Worm (Caenorhabditis elegans) whole organism, young adult: ENCODE data around the gene C17H11.5.

Experiments
- D2030.7 ChIP-seq: fragments of 200-800 bp; sonication (Bioruptor generic); IDR thresholded peaks from 2 replicates; pipeline ENCODE4 v1.3.6; 2022; ENCODE audit warnings: missing genetic modification reagents, missing genetic modification characterization, missing compliant biosample characterization
- F33H1.4 ChIP-seq: fragments of 200-800 bp; sonication (Bioruptor generic); IDR thresholded peaks from 2 replicates; pipeline ENCODE4 v1.3.6; 2022; ENCODE audit warnings: missing genetic modification reagents, missing genetic modification characterization, missing compliant biosample characterization
- F37B4.10 ChIP-seq: fragments of 200-800 bp; sonication (Bioruptor generic); IDR thresholded peaks from 2 replicates; pipeline ENCODE4 v1.3.6; 2022; ENCODE audit warnings: missing genetic modification characterization, missing compliant biosample characterization
- F39B2.1 ChIP-seq: fragments of 200-800 bp; sonication (Bioruptor generic); IDR thresholded peaks from 2 replicates; pipeline ENCODE4 v1.3.6; 2022; ENCODE audit warnings: missing genetic modification reagents, missing genetic modification characterization, missing compliant biosample characterization
- F57C9.4 ChIP-seq: sonication (generic microtip); optimal IDR thresholded peaks from 2 replicates; lab custom pipeline; 2017; ENCODE audit warnings: mild to moderate bottlenecking, missing genetic modification characterization, missing compliant biosample characterization
- K11D2.4 ChIP-seq: fragments of 200-800 bp; sonication (Bioruptor generic); IDR thresholded peaks from 2 replicates; pipeline ENCODE4 v1.3.6; 2022; ENCODE audit warnings: missing genetic modification reagents, missing genetic modification characterization, missing compliant biosample characterization
- K12H6.12 ChIP-seq: fragments of 200-800 bp; sonication (Bioruptor generic); optimal IDR thresholded peaks from 2 replicates; lab custom pipeline; 2018; ENCODE audit warnings: mild to moderate bottlenecking, missing genetic modification characterization, missing compliant biosample characterization
- cebp-2 ChIP-seq: fragments of 200-800 bp; sonication (Bioruptor generic); IDR thresholded peaks from 2 replicates; pipeline ENCODE4 v1.3.6; 2022; ENCODE audit warnings: missing genetic modification characterization, missing compliant biosample characterization
- ceh-100 ChIP-seq: fragments of 200-800 bp; sonication (Bioruptor generic); IDR thresholded peaks from 2 replicates; pipeline ENCODE4 v1.3.6; 2022; ENCODE audit warnings: missing genetic modification reagents, missing genetic modification characterization, missing compliant biosample characterization
- ceh-27 ChIP-seq: fragments of 200-800 bp; sonication (Bioruptor generic); optimal IDR thresholded peaks from 2 replicates; lab custom pipeline; 2018; ENCODE audit warnings: mild to moderate bottlenecking, missing genetic modification characterization, moderate library complexity, missing compliant biosample characterization
- ceh-40 ChIP-seq: fragments of 200-800 bp; sonication (Bioruptor generic); IDR thresholded peaks from 2 replicates; pipeline ENCODE4 v1.3.6; 2022; ENCODE audit warnings: missing genetic modification characterization, missing compliant biosample characterization
- ceh-58 ChIP-seq: fragments of 200-800 bp; sonication (Bioruptor generic); IDR thresholded peaks from 2 replicates; pipeline ENCODE4 v1.3.6; 2022; ENCODE audit warnings: missing genetic modification characterization, missing compliant biosample characterization
- chd-7 ChIP-seq: sonication (generic microtip); optimal IDR thresholded peaks from 2 replicates; lab custom pipeline; 2016; ENCODE audit warnings: mild to moderate bottlenecking, missing genetic modification characterization, moderate library complexity, missing compliant biosample characterization
- egl-18 ChIP-seq: fragments of 200-800 bp; sonication (Bioruptor generic); IDR thresholded peaks from 2 replicates; pipeline ENCODE4 v1.3.6; 2022; ENCODE audit warnings: missing genetic modification reagents, missing genetic modification characterization, missing compliant biosample characterization
- egl-44 ChIP-seq: fragments of 200-800 bp; sonication (Bioruptor generic); IDR thresholded peaks from 2 replicates; pipeline ENCODE4 v1.3.6; 2022; ENCODE audit warnings: missing genetic modification reagents, missing genetic modification characterization, missing compliant biosample characterization
- egrh-3 ChIP-seq: fragments of 200-800 bp; sonication (Bioruptor generic); IDR thresholded peaks from 2 replicates; pipeline ENCODE4 v1.3.6; 2022; ENCODE audit warnings: missing genetic modification reagents, missing genetic modification characterization, missing compliant biosample characterization
- ekl-4 ChIP-seq: fragments of 200-800 bp; sonication (Bioruptor generic); IDR thresholded peaks from 2 replicates; pipeline ENCODE4 v1.3.6; 2022; ENCODE audit warnings: missing genetic modification reagents, missing genetic modification characterization, missing compliant biosample characterization
- ets-4 ChIP-seq: fragments of 200-800 bp; sonication (Bioruptor generic); optimal IDR thresholded peaks from 2 replicates; lab custom pipeline; 2018; ENCODE audit warnings: mild to moderate bottlenecking, missing genetic modification characterization, missing compliant biosample characterization
- fkh-3 ChIP-seq: sonication (generic microtip); optimal IDR thresholded peaks from 2 replicates; lab custom pipeline; 2016; ENCODE audit warnings: mild to moderate bottlenecking, missing genetic modification characterization, missing compliant biosample characterization
- gei-17 ChIP-seq: fragments of 200-800 bp; sonication (Bioruptor generic); optimal IDR thresholded peaks from 2 replicates; lab custom pipeline; 2018; ENCODE audit warnings: mild to moderate bottlenecking, missing genetic modification characterization, missing compliant biosample characterization
- hmg-1.2 ChIP-seq: fragments of 200-800 bp; sonication (Bioruptor generic); IDR thresholded peaks from 2 replicates; pipeline ENCODE4 v1.3.6; 2022; ENCODE audit warnings: missing genetic modification reagents, missing genetic modification characterization, missing compliant biosample characterization
- hmg-20 ChIP-seq: fragments of 200-800 bp; sonication (Bioruptor generic); IDR thresholded peaks from 2 replicates; pipeline ENCODE4 v1.3.6; 2022; ENCODE audit warnings: missing genetic modification reagents, missing genetic modification characterization, missing compliant biosample characterization
- let-607 ChIP-seq, 2 experiments: fragments of 200-800 bp in 1 of 2; sonication (Bioruptor generic) in 1 of 2; sonication (generic microtip) in 1 of 2; optimal IDR thresholded peaks; 2 replicates each; lab custom pipeline; 2016 to 2018; ENCODE audit warnings: mild to moderate bottlenecking in 2 of 2, missing compliant biosample characterization in 2 of 2, missing genetic modification characterization in 2 of 2, moderate library complexity in 2 of 2, missing genotype in 1 of 2
- madf-10 ChIP-seq: sonication (generic microtip); optimal IDR thresholded peaks from 2 replicates; lab custom pipeline; 2016; ENCODE audit warnings: mild to moderate bottlenecking, missing genetic modification characterization, missing compliant biosample characterization
- nfya-1 ChIP-seq: sonication (generic microtip); optimal IDR thresholded peaks from 2 replicates; lab custom pipeline; 2017; ENCODE audit warnings: antibody characterized with exemption, missing compliant biosample characterization, missing genetic modification characterization, borderline replicate concordance; ENCODE audit not compliant: insufficient read depth
- nfyb-1 ChIP-seq: fragments of 200-800 bp; sonication (Bioruptor generic); IDR thresholded peaks from 2 replicates; pipeline ENCODE4 v1.3.6; 2022; ENCODE audit warnings: missing genetic modification reagents, missing genetic modification characterization, missing compliant biosample characterization
- nhr-27 ChIP-seq: fragments of 200-800 bp; sonication (Bioruptor generic); optimal IDR thresholded peaks from 2 replicates; lab custom pipeline; 2018; ENCODE audit warnings: mild to moderate bottlenecking, missing genetic modification characterization, moderate library complexity, missing compliant biosample characterization
- pha-4 ChIP-seq: fragments of 150-350 bp; sonication (generic microtip); optimal IDR thresholded peaks from 2 replicates; lab custom pipeline; 2014; ENCODE audit warnings: missing biosample characterization, missing genetic modification reagents, missing genetic modification characterization
- snpc-4 ChIP-seq, 5 experiments: fragments of 150-350 bp in 1 of 5; sonication (generic microtip) in 4 of 5; optimal IDR thresholded peaks; 2 replicates each; lab custom pipeline; 2014 to 2018; ENCODE audit warnings: missing genetic modification characterization in 5 of 5, missing biosample characterization in 3 of 5, antibody characterized with exemption in 2 of 5, mild to moderate bottlenecking in 2 of 5, missing compliant biosample characterization in 2 of 5, missing genotype in 2 of 5, moderate library complexity in 2 of 5, missing genetic modification reagents in 1 of 5
- unc-62 ChIP-seq: fragments of 150-350 bp; optimal IDR thresholded peaks from 2 replicates; lab custom pipeline; 2014; ENCODE audit warnings: missing biosample characterization, missing genetic modification reagents, missing genetic modification characterization
- zfh-2 ChIP-seq: fragments of 200-800 bp; sonication (Bioruptor generic); conservative IDR thresholded peaks from 2 replicates; pipeline ENCODE4 v1.3.6; 2022; ENCODE audit warnings: missing genetic modification reagents, missing genetic modification characterization, missing compliant biosample characterization
- ztf-18 ChIP-seq: sonication (generic microtip); optimal IDR thresholded peaks from 2 replicates; lab custom pipeline; 2016; ENCODE audit warnings: missing genotype, mild to moderate bottlenecking, missing genetic modification characterization, missing compliant biosample characterization
- ztf-28 ChIP-seq: fragments of 200-800 bp; sonication (Bioruptor generic); IDR thresholded peaks from 2 replicates; pipeline ENCODE4 v1.3.6; 2022; ENCODE audit warnings: missing genetic modification reagents, missing genetic modification characterization, missing compliant biosample characterization

C17H11.5 gene

DNA sequence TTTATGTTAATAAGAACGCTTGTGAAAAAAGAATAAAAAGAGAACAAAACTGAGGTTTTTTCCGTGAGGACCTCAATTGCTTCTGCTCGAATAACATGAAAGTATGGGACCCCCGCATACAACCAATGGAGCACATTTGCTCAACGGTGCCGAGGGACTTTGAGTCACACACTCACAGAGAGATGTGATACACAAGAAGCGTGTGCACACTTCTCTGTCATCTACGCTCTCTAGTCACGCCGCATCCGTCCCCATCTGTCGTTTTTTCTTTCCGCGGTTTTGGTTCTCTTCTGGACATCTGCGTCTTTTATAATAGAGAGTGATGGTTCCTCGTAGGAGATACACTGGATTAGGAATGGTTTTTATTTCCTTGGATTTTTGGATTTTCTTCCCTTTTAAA, 21.0 kb upstream of the C17H11.5 start:
- TF ChIP-seq cebp-2 (GFP tag; lab: Robert Waterston, UW) (no peak), ceh-27 (GFP tag; lab: Kevin White, UChicago) (peak; percentile 22), ekl-4 (no peak), egl-18 (GFP tag; lab: Robert Waterston, UW) (no peak), madf-10 (tag; lab: Kevin White, UChicago) (no peak), K12H6.12 (peak; percentile 12), egl-44 (no peak), fkh-3 (no peak), hmg-1.2 (GFP tag; lab: Robert Waterston, UW) (peak; percentile 21; the same call in 1 of the 2 replicates), nfyb-1 (GFP tag; lab: Robert Waterston, UW) (no peak), K11D2.4 (peak; percentile 41; the same call in 1 of the 2 replicates), D2030.7 (no peak)

DNA sequence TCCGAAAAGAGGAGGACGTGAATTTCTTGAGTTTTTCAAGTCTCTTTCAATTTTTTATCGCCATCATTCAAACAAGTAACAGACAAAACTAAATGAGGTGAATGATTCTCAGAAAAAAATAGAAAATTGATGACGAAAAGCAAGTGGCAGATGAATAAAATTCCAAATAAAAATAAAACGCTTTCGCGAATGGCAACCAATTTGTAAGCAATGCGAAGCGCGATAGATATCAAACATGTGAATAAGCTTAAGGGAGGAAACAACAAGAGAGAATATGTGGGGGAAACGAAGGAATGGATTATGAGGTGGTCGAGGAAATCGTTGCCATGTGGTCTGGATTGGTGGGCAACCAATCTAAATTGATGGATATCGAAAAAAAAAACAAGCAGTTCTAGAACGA, 19.5 kb upstream of the C17H11.5 start:
- no peak for TF ChIP-seq chd-7 (tag; lab: Kevin White, UChicago)
- no peak for TF ChIP-seq unc-62 (GFP tag; lab: Kevin White, UChicago)
- TF ChIP-seq hmg-20 (GFP tag; lab: Robert Waterston, UW): no peak
- no peak for TF ChIP-seq let-607 (tag; optimal IDR thresholded peaks at IDR 0.05; lab: Kevin White, UChicago)
- TF ChIP-seq nhr-27 (tag; lab: Kevin White, UChicago): no peak
- TF ChIP-seq snpc-4 (GFP tag; optimal IDR thresholded peaks at IDR 0.05; lab: Kevin White, UChicago): no peak
- no peak for TF ChIP-seq snpc-4 (tag; optimal IDR thresholded peaks at IDR 0.05; lab: Kevin White, UChicago)
- TF ChIP-seq madf-10 (tag; lab: Kevin White, UChicago): no peak
- TF ChIP-seq ets-4 (GFP tag; lab: Kevin White, UChicago): no peak
- no peak for TF ChIP-seq ceh-100
- no peak for TF ChIP-seq gei-17 (GFP tag; lab: Kevin White, UChicago)
- TF ChIP-seq ztf-18 (tag; lab: Kevin White, UChicago): no peak
- TF ChIP-seq K11D2.4: no peak
- TF ChIP-seq F57C9.4 (tag; lab: Kevin White, UChicago): no peak
- no peak for TF ChIP-seq ceh-40
- TF ChIP-seq F39B2.1 (GFP tag; lab: Robert Waterston, UW): no peak
- no peak for TF ChIP-seq nfya-1 (tag; lab: Kevin White, UChicago)

DNA sequence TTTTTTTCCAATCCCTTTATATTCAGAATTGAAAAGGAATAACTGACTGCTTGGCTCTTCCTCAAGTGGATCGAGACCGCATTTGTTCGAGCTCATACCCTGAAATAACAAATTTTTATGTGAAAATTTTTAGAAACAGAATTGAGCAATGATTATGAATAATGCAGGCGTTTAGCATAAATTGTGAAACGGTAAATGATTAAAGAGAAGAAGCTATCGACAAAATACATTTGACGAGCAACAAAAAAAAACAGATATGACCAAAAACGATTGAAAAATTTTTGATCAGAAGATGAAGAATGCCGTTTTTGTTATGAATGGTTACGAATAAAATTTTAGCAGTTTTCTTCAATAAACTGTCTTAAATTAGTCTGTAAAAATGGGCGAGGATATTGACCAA, 18.7 kb upstream of the C17H11.5 start, which contains the start of gene C17H11.6:
Gene C17H11.6, minus strand, starts transcription at position 101 of the 400 bp plus-strand sequence.
- no peak for TF ChIP-seq ekl-4
- TF ChIP-seq F37B4.10: no peak
- no peak for TF ChIP-seq pha-4 (tag; lab: Kevin White, UChicago)
- TF ChIP-seq ceh-58 (GFP tag; lab: Robert Waterston, UW): no peak
- TF ChIP-seq zfh-2 (GFP tag; lab: Robert Waterston, UW): no peak
- TF ChIP-seq egrh-3 (GFP tag; lab: Robert Waterston, UW): no peak
- TF ChIP-seq F33H1.4 (GFP tag; lab: Robert Waterston, UW): no peak

DNA sequence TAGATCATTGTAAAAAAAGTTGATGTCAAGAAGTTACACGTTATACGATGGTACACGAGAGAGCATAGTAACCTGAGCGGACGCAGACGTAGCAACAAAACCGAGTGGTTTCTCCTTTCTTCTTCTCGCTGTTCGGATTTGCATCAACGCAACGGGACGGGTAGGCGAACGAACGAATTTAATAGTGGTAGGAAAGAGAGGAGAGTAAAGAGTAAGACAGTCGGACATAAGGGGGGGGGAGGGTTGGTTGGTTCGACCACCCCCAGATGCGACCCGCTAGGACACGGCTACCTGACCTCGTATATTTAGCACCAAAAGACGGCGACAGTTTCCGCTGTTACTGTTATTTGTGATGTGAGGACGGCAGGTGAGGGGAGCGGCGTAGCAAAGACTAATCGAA, 16.3 kb upstream of the C17H11.5 start:
- peak; percentile 23 for TF ChIP-seq ceh-27 (GFP tag; lab: Kevin White, UChicago)
- no peak for TF ChIP-seq ztf-28 (GFP tag; lab: Robert Waterston, UW)
